Worm (Caenorhabditis elegans): ENCODE results near the gene H40L08.1.

H40L08.1 gene

ce11 chrX:15076909-15077308, 7.0 kb downstream of the H40L08.1 start:
- TF ChIP-seq F13H6.1 (tag; optimal IDR thresholded peaks at IDR 0.05) (no peak), fos-1 (tag; optimal IDR thresholded peaks at IDR 0.05) (no peak), elt-3 (tag; optimal IDR thresholded peaks at IDR 0.05) (no peak), lin-11 (tag; optimal IDR thresholded peaks at IDR 0.05) (no peak), dmd-4 (tag; optimal IDR thresholded peaks at IDR 0.05) (no peak), ama-1 (optimal IDR thresholded peaks at IDR 0.05) (peak; percentile 57), ZK546.5 (tag; optimal IDR thresholded peaks at IDR 0.05) (no peak), nhr-12 (tag; optimal IDR thresholded peaks at IDR 0.05) (no peak), mdl-1 (tag; optimal IDR thresholded peaks at IDR 0.05) (no peak), nhr-21 (tag; optimal IDR thresholded peaks at IDR 0.05) (peak; percentile 5), mbf-1 (tag; optimal IDR thresholded peaks at IDR 0.05) (no peak), gmeb-1 (tag; optimal IDR thresholded peaks at IDR 0.05) (no peak), elt-1 (tag; optimal IDR thresholded peaks at IDR 0.05) (no peak), unc-39 (tag; optimal IDR thresholded peaks at IDR 0.05) (no peak)

DNA sequence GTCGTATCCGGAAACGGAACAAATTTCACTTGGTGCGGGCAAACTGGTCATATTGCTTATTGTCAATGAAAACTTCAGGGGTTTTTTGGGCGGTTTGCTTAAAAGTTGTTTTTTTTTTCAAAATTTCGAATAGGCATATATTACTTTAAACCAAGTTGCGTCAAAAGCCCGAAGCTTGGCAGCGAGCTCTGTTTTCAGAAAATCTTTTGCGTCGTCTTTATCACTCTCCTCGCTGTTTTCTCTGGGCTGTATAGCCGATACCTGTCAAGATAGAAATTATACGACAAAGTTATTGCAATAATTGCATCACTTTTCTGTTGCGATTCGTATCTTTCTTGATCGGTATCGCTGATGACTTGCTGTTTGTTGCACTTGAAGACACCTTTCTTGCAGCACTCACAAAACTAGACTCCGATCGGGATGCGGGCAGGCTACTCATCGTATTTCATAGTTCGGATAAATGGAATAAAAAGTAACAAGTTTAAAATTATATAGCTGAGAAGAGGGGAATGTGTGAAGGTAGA, 7.8 kb downstream of the H40L08.1 start, which contains the start of the genes H40L08.3 and H40L08.9:
TSS of gene H40L08.3 (minus strand) at position 51 of the 524 bp plus-strand sequence.
TSS of gene H40L08.9 (minus strand) at position 439 of the 524 bp plus-strand sequence.
- TF ChIP-seq ama-1 (optimal IDR thresholded peaks at IDR 0.05) (peak; percentile 85), lin-13 (GFP tag; optimal IDR thresholded peaks at IDR 0.05) (no peak), mab-5 (tag; optimal IDR thresholded peaks at IDR 0.05) (no peak), C34F6.9 (tag; optimal IDR thresholded peaks at IDR 0.05) (no peak), nhr-10 (tag; optimal IDR thresholded peaks at IDR 0.05) (no peak), mdl-1 (tag; optimal IDR thresholded peaks at IDR 0.05) (no peak), crh-2 (tag; optimal IDR thresholded peaks at IDR 0.05) (no peak), lin-11 (tag; optimal IDR thresholded peaks at IDR 0.05) (no peak), skn-1 (tag; optimal IDR thresholded peaks at IDR 0.05) (no peak), nhr-237 (tag; optimal IDR thresholded peaks at IDR 0.05) (no peak), nhr-21 (tag; optimal IDR thresholded peaks at IDR 0.05) (peak; percentile 63), sma-9 (GFP tag; optimal IDR thresholded peaks at IDR 0.05) (peak; percentile 6), sma-9 (tag; optimal IDR thresholded peaks at IDR 0.05) (no peak), nhr-129 (tag; optimal IDR thresholded peaks at IDR 0.05) (peak; percentile 75), ceh-16 (tag; optimal IDR thresholded peaks at IDR 0.05) (no peak), fos-1 (tag; optimal IDR thresholded peaks at IDR 0.05) (no peak), sma-3 (GFP tag; optimal IDR thresholded peaks at IDR 0.05) (peak; percentile 24), F13H6.1 (tag; optimal IDR thresholded peaks at IDR 0.05) (no peak), alr-1 (tag; optimal IDR thresholded peaks at IDR 0.05) (no peak), lin-39 (tag; optimal IDR thresholded peaks at IDR 0.05) (no peak), nhr-6 (tag; optimal IDR thresholded peaks at IDR 0.05) (no peak), mbf-1 (tag; optimal IDR thresholded peaks at IDR 0.05) (no peak), egl-27 (tag; optimal IDR thresholded peaks at IDR 0.05) (no peak), nhr-11 (tag; optimal IDR thresholded peaks at IDR 0.05) (no peak)

DNA sequence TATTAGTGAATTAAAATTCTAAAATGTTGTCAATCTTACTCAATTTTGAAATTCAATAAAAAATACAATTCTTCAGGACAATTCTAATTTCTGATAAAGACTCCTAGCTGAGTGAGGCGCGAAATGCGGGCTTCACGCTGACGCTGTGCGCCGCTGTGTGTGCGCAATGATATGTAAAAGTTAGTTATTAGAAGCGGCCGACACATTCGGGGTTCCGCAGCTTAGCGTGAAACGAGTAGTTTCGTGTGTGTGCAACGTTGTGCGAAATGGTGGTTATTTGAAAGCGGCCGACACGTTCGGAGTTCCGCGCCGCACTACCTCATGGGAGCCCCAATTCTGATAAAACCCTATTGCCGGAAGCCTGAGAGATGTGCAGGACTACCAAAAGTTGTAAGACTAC, 8.7 kb downstream of the H40L08.1 start:
- TF ChIP-seq fos-1 (tag; optimal IDR thresholded peaks at IDR 0.05): no peak
- no peak for TF ChIP-seq nhr-12 (tag; optimal IDR thresholded peaks at IDR 0.05)
- no peak for TF ChIP-seq lin-13 (GFP tag; optimal IDR thresholded peaks at IDR 0.05)
- no peak for TF ChIP-seq lsy-2 (tag; optimal IDR thresholded peaks at IDR 0.05)
- TF ChIP-seq lin-39 (tag; optimal IDR thresholded peaks at IDR 0.05): no peak
- no peak for TF ChIP-seq R02D3.7 (tag; optimal IDR thresholded peaks at IDR 0.05)
- TF ChIP-seq sma-9 (GFP tag; optimal IDR thresholded peaks at IDR 0.05): no peak
- TF ChIP-seq sma-9 (tag; optimal IDR thresholded peaks at IDR 0.05): no peak
- no peak for TF ChIP-seq Y55F3AM.14 (GFP tag; optimal IDR thresholded peaks at IDR 0.05)

ce11 chrX:15073479-15073878, 10.4 kb downstream of the H40L08.1 start:
- TF ChIP-seq ceh-82 (tag; optimal IDR thresholded peaks at IDR 0.05): no peak
- peak; percentile 62 for TF ChIP-seq snpc-4 (tag; optimal IDR thresholded peaks at IDR 0.05)

ce11 chrX:15072877-15073276, 11.0 kb downstream of the H40L08.1 start:
- TF ChIP-seq blmp-1 (tag; optimal IDR thresholded peaks at IDR 0.05; ENCODE audit: insufficient read depth) (peak; percentile 92), sma-9 (GFP tag; optimal IDR thresholded peaks at IDR 0.05) (peak; percentile 65), sma-9 (tag; optimal IDR thresholded peaks at IDR 0.05) (no peak), nhr-23 (tag; optimal IDR thresholded peaks at IDR 0.05) (no peak), nhr-129 (tag; optimal IDR thresholded peaks at IDR 0.05) (no peak), snpc-4 (tag; optimal IDR thresholded peaks at IDR 0.05) (no peak), nhr-25 (tag; optimal IDR thresholded peaks at IDR 0.05) (peak; percentile 68), nhr-21 (tag; optimal IDR thresholded peaks at IDR 0.05) (peak; percentile 60), nhr-10 (tag; optimal IDR thresholded peaks at IDR 0.05) (no peak), elt-3 (tag; optimal IDR thresholded peaks at IDR 0.05) (no peak), skn-1 (tag; optimal IDR thresholded peaks at IDR 0.05) (no peak), alr-1 (tag; optimal IDR thresholded peaks at IDR 0.05) (no peak), ztf-4 (tag; optimal IDR thresholded peaks at IDR 0.05) (no peak), sma-3 (GFP tag; optimal IDR thresholded peaks at IDR 0.05) (peak; percentile 68), ama-1 (optimal IDR thresholded peaks at IDR 0.05) (no peak), unc-39 (tag; optimal IDR thresholded peaks at IDR 0.05) (no peak), nhr-11 (tag; optimal IDR thresholded peaks at IDR 0.05) (no peak), zag-1 (tag; optimal IDR thresholded peaks at IDR 0.05) (no peak)
